Worm (Caenorhabditis elegans): ENCODE measurements around the gene usp-46.
A peak's percentile ranks its signal among the peaks of the same experiment; 100 is the strongest.

ce11 chrIII:9747133-9747532 is 29.3 kb upstream of the usp-46 start, which contains the start of the genes iff-1 and cdk-1:
- TF ChIP-seq aly-2 (tag; optimal IDR thresholded peaks at IDR 0.05): no peak
- TF ChIP-seq elt-3 (tag; optimal IDR thresholded peaks at IDR 0.05): no peak
- TF ChIP-seq sma-9 (GFP tag; optimal IDR thresholded peaks at IDR 0.05): no peak
- no peak for TF ChIP-seq sma-9 (tag; optimal IDR thresholded peaks at IDR 0.05)
- TF ChIP-seq skn-1 (tag; optimal IDR thresholded peaks at IDR 0.05): no peak
- no peak for TF ChIP-seq nhr-77 (tag; optimal IDR thresholded peaks at IDR 0.05)
- TF ChIP-seq lin-11 (tag; optimal IDR thresholded peaks at IDR 0.05): no peak
- no peak for TF ChIP-seq unc-62 (GFP tag; optimal IDR thresholded peaks at IDR 0.05)
- TF ChIP-seq ceh-16 (tag; optimal IDR thresholded peaks at IDR 0.05): no peak
- TF ChIP-seq lin-13 (GFP tag; optimal IDR thresholded peaks at IDR 0.05): peak; percentile 0
- TF ChIP-seq fos-1 (tag; optimal IDR thresholded peaks at IDR 0.05): peak; percentile 25
- no peak for TF ChIP-seq nhr-25 (tag; optimal IDR thresholded peaks at IDR 0.05)
- TF ChIP-seq snpc-4 (tag; optimal IDR thresholded peaks at IDR 0.05): no peak
- TF ChIP-seq ztf-11 (tag; optimal IDR thresholded peaks at IDR 0.05): no peak
- no peak for TF ChIP-seq nhr-11 (tag; optimal IDR thresholded peaks at IDR 0.05)

Measured in whole organism, L2 larva.